Fruit fly (Drosophila melanogaster) whole organism, wandering third instar larva: ENCODE results near the gene CG5793.
A peak's percentile ranks its signal among the peaks of the same experiment; 100 is the strongest.

Source experiments
- Abd-B ChIP-seq: fragments of >200 bp; optimal IDR thresholded peaks from 2 replicates; lab custom pipeline; 2017; ENCODE audit warnings: missing biosample characterization, missing genetic modification characterization
- CG32264 ChIP-seq: fragments of 200-800 bp; sonication (Bioruptor generic); optimal IDR thresholded peaks from 2 replicates; lab custom pipeline; 2016; ENCODE audit warnings: missing biosample characterization, missing genetic modification characterization
- CG9705 ChIP-seq: fragments of 200-800 bp; sonication (Bioruptor generic); optimal IDR thresholded peaks from 2 replicates; lab custom pipeline; 2018; ENCODE audit warnings: missing biosample characterization, mild to moderate bottlenecking, missing genetic modification characterization
- Dif ChIP-seq: fragments of 200-275, 200-300 bp; sonication (Bioruptor generic); optimal IDR thresholded peaks from 2 replicates; lab custom pipeline; 2018; ENCODE audit warnings: missing biosample characterization, missing genetic modification characterization; ENCODE audit not compliant: partially characterized antibody
- GATAd ChIP-seq: sonication (Bioruptor generic); optimal IDR thresholded peaks from 2 replicates; lab custom pipeline; 2016; ENCODE audit warnings: missing biosample characterization, missing genetic modification characterization
- HLH106 ChIP-seq: fragments of 200-800 bp; optimal IDR thresholded peaks from 3 replicates; lab custom pipeline; 2019; ENCODE audit warnings: missing biosample characterization, mild to moderate bottlenecking, missing genetic modification characterization, moderate library complexity
- Hnf4 ChIP-seq: fragments of 200-800 bp; sonication (Bioruptor generic); optimal IDR thresholded peaks from 2 replicates; lab custom pipeline; 2016; ENCODE audit warnings: missing biosample characterization, mild to moderate bottlenecking, missing genetic modification characterization
- Hr78 ChIP-seq: fragments of >200 bp; optimal IDR thresholded peaks from 2 replicates; lab custom pipeline; 2017; ENCODE audit warnings: missing biosample characterization, missing genetic modification characterization
- Hr83 ChIP-seq: fragments of 200-300 bp; sonication (Bioruptor generic); optimal IDR thresholded peaks from 2 replicates; lab custom pipeline; 2016; ENCODE audit warnings: missing biosample characterization, mild to moderate bottlenecking, missing genetic modification characterization, moderate library complexity; ENCODE audit not compliant: poor library complexity, severe bottlenecking
- Mio ChIP-seq: sonication (Bioruptor generic); optimal IDR thresholded peaks from 2 replicates; lab custom pipeline; 2016; ENCODE audit warnings: missing biosample characterization, missing genetic modification characterization
- Myc ChIP-seq: fragments of >200 bp; optimal IDR thresholded peaks from 2 replicates; lab custom pipeline; 2017
- N ChIP-seq: fragments of >200 bp; optimal IDR thresholded peaks from 2 replicates; lab custom pipeline; 2018; ENCODE audit warnings: missing biosample characterization, missing external identifiers, missing genetic modification characterization
- OdsH ChIP-seq: fragments of 200-800 bp; sonication (Bioruptor generic); optimal IDR thresholded peaks from 2 replicates; lab custom pipeline; 2016; ENCODE audit warnings: missing biosample characterization, mild to moderate bottlenecking, missing genetic modification characterization
- Rel ChIP-seq, 2 experiments: fragments of 200-800 bp; sonication (Bioruptor generic) in 1 of 2; optimal IDR thresholded peaks; 2 replicates in 1 of 2; 3 replicates in 1 of 2; lab custom pipeline; 2016 to 2019; ENCODE audit warnings: mild to moderate bottlenecking in 2 of 2, missing biosample characterization in 2 of 2, missing genetic modification characterization in 2 of 2, moderate library complexity in 1 of 2
- Sp1 ChIP-seq: fragments of 200-800 bp; sonication (Bioruptor generic); optimal IDR thresholded peaks from 3 replicates; lab custom pipeline; 2019; ENCODE audit warnings: missing biosample characterization, mild to moderate bottlenecking, missing genetic modification characterization, moderate library complexity
- Vsx2 ChIP-seq: fragments of 200-300, 225-300 bp; sonication (Bioruptor generic); optimal IDR thresholded peaks from 2 replicates; lab custom pipeline; 2018; ENCODE audit warnings: missing biosample characterization, missing genetic modification characterization; ENCODE audit not compliant: partially characterized antibody
- br ChIP-seq: fragments of 200-800 bp; sonication (Bioruptor generic); optimal IDR thresholded peaks from 2 replicates; lab custom pipeline; 2016; ENCODE audit warnings: missing biosample characterization, missing genetic modification characterization
- brk ChIP-seq: fragments of 200-800 bp; sonication (Bioruptor generic); optimal IDR thresholded peaks from 2 replicates; lab custom pipeline; 2016; ENCODE audit warnings: missing biosample characterization, mild to moderate bottlenecking, missing genetic modification characterization
- dl ChIP-seq, 2 experiments: fragments of 175-275, 200-275 bp in 1 of 2; fragments of 200-275 bp in 1 of 2; sonication (Bioruptor generic); optimal IDR thresholded peaks; lab custom pipeline; 2018; ENCODE audit warnings: mild to moderate bottlenecking in 2 of 2, missing biosample characterization in 2 of 2, missing genetic modification characterization in 2 of 2, moderate library complexity in 2 of 2; ENCODE audit not compliant: partially characterized antibody in 2 of 2, insufficient read depth in 1 of 2
- dsf ChIP-seq: sonication (Bioruptor generic); optimal IDR thresholded peaks from 2 replicates; lab custom pipeline; 2016; ENCODE audit warnings: missing biosample characterization, missing genetic modification characterization, borderline replicate concordance
- ey ChIP-seq: fragments of 200-800 bp; sonication (Bioruptor generic); optimal IDR thresholded peaks from 2 replicates; lab custom pipeline; 2016; ENCODE audit warnings: missing biosample characterization, missing genetic modification characterization
- jim ChIP-seq: fragments of 175-275, 200-325 bp; sonication (Bioruptor generic); optimal IDR thresholded peaks from 2 replicates; lab custom pipeline; 2016; ENCODE audit warnings: missing biosample characterization, mild to moderate bottlenecking, missing genetic modification characterization
- pan ChIP-seq: fragments of >200 bp; optimal IDR thresholded peaks from 2 replicates; lab custom pipeline; 2017
- psq ChIP-seq: fragments of 200-800 bp; sonication (Bioruptor generic); optimal IDR thresholded peaks from 3 replicates; lab custom pipeline; 2017; ENCODE audit warnings: missing biosample characterization, mild to moderate bottlenecking, missing genetic modification characterization, moderate library complexity
- rgr ChIP-seq: fragments of 200-800 bp; sonication (Bioruptor generic); optimal IDR thresholded peaks from 3 replicates; lab custom pipeline; 2016; ENCODE audit warnings: missing biosample characterization, mild to moderate bottlenecking, missing genetic modification characterization
- sv ChIP-seq: fragments of 200-800 bp; sonication (Bioruptor generic); optimal IDR thresholded peaks from 3 replicates; lab custom pipeline; 2016; ENCODE audit warnings: missing biosample characterization, missing genetic modification characterization
- usp ChIP-seq: fragments of >200 bp; optimal IDR thresholded peaks from 2 replicates; lab custom pipeline; 2017; ENCODE audit warnings: missing biosample characterization, missing genetic modification characterization
- woc ChIP-seq: sonication (Bioruptor generic); optimal IDR thresholded peaks from 2 replicates; lab custom pipeline; 2016; ENCODE audit warnings: missing biosample characterization, mild to moderate bottlenecking, missing genetic modification characterization

The CG5793 gene

dm6 chr3R:21124225-21124624, 3.1 kb upstream of the CG5793 start:
- TF ChIP-seq jim (GFP tag; lab: Kevin White, UChicago) = no peak
- no peak for TF ChIP-seq Hr78 (GFP tag; lab: Kevin White, UChicago)
- no peak for TF ChIP-seq Rel (GFP tag; optimal IDR thresholded peaks at IDR 0.05; lab: Kevin White, UChicago)
- TF ChIP-seq Rel (tag; optimal IDR thresholded peaks at IDR 0.05; lab: Kevin White, UChicago) = peak; percentile 14
- TF ChIP-seq Dif (GFP tag; lab: Kevin White, UChicago) = peak; percentile 16
- TF ChIP-seq, all 38 proteins: peak for 2

DNA sequence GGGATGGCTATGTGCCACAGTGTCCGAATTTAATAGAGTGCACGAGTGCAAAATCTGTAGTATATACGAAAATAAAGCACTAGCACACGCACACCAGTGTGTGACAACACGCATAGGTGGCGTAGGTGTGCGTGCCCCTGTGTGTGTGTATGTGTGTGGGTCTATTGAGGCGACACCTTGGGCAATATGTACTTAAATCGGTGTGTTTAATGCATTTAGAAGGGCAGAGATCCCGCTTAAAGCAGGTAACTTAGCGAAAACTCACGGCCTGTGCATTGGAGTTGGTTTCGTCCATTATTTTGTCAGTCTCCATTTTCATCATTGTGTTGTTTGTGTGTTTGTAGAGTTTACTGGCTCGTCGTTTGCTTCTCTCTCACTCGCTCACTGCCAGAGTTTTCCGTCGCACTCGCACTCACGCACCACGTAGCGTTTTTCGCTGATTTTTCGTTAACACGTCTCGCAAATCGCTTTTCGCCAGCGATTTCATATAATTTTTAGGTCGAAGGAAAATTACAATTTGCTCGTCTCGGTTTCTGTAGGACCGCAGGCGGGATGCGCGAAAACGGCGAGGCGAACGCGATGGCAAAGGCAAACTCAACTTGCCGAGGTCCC, 594 bp upstream of the CG5793 start:
- peak; percentile 84 for TF ChIP-seq N
- TF ChIP-seq CG9705 (GFP tag; lab: Kevin White, UChicago) = no peak

dm6 chr3R:21129617-21130016, 2.2 kb downstream of the CG5793 start, which contains the start of gene Obp93a:
Obp93a (minus strand) TSS chr3R:21129717.
- TF ChIP-seq Dif (GFP tag; lab: Kevin White, UChicago) = no peak
- TF ChIP-seq Hnf4 (GFP tag; lab: Kevin White, UChicago) = no peak
- no peak for TF ChIP-seq Rel (GFP tag; optimal IDR thresholded peaks at IDR 0.05; lab: Kevin White, UChicago)
- no peak for TF ChIP-seq Rel (tag; optimal IDR thresholded peaks at IDR 0.05; lab: Kevin White, UChicago)

DNA sequence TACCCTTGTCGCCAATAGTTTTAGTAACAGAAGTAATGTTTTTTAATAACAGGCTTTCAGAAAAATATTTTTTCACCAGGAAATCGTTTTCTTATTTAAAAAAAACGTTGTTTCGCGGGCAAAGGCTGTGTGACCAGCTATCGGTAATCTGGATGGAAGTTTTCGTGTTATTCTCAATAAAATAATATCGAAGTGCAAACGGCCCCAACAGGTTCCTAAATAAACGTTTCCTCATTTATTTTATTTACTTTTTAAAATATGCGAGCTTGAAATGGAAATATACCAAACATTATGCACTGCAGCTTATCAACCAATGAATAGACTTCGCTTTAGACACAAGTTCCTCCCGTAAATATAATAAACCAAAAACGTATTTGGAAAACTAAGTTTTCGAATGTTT, 2.7 kb downstream of the CG5793 start, which contains the start of gene Ice2:
Gene Ice2, plus strand, starts transcription at position 167 of the 400 bp plus-strand sequence.
- TF ChIP-seq Vsx2 (GFP tag; lab: Kevin White, UChicago) (peak; percentile 99), dl (GFP tag; optimal IDR thresholded peaks at IDR 0.05; lab: Kevin White, UChicago; ENCODE audit: insufficient read depth in 1 of 2, partially characterized antibody in 2 of 2) (peak; percentile 43 to 86), Dif (GFP tag; lab: Kevin White, UChicago) (peak; percentile 98), Abd-B (GFP tag; lab: Kevin White, UChicago) (no peak)
- TF ChIP-seq, all 38 proteins: peak for 3

dm6 chr3R:21133517-21133916, 6.1 kb downstream of the CG5793 start, which contains the start of gene Trm7-34:
Trm7-34 (minus strand) TSS chr3R:21133881.
- TF ChIP-seq Hr83 (GFP tag; lab: Kevin White, UChicago) (no peak), rgr (no peak), br (GFP tag; lab: Kevin White, UChicago) (no peak), brk (GFP tag; lab: Kevin White, UChicago) (no peak)
- TF ChIP-seq, all 38 proteins: peak for 0

- TF ChIP-seq Mio (GFP tag; lab: Kevin White, UChicago) (no peak), Hr83 (GFP tag; lab: Kevin White, UChicago) (no peak), Rel (GFP tag; optimal IDR thresholded peaks at IDR 0.05; lab: Kevin White, UChicago) (no peak), Rel (tag; optimal IDR thresholded peaks at IDR 0.05; lab: Kevin White, UChicago) (no peak), brk (GFP tag; lab: Kevin White, UChicago) (no peak), usp (GFP tag; lab: Kevin White, UChicago) (no peak), dl (GFP tag; optimal IDR thresholded peaks at IDR 0.05; lab: Kevin White, UChicago; ENCODE audit: insufficient read depth in 1 of 2, partially characterized antibody in 2 of 2) (peak in 1 of 2 experiments; percentile 71), Dif (GFP tag; lab: Kevin White, UChicago) (peak; percentile 90), Vsx2 (GFP tag; lab: Kevin White, UChicago) (peak; percentile 98), CG32264 (GFP tag; lab: Kevin White, UChicago) (no peak), Hr78 (GFP tag; lab: Kevin White, UChicago) (no peak), sv (no peak), dsf (no peak), OdsH (GFP tag; lab: Kevin White, UChicago) (peak; percentile 20), HLH106 (no peak), Myc (lab: Kevin White, UChicago) (peak; percentile 97)
- TF ChIP-seq, all 38 proteins: peak for 5
Measured at dm6 chr3R:21133951-21134350, 6.6 kb downstream of the CG5793 start, which contains the start of gene Usp8. Usp8 (plus strand) TSS chr3R:21134262.

DNA sequence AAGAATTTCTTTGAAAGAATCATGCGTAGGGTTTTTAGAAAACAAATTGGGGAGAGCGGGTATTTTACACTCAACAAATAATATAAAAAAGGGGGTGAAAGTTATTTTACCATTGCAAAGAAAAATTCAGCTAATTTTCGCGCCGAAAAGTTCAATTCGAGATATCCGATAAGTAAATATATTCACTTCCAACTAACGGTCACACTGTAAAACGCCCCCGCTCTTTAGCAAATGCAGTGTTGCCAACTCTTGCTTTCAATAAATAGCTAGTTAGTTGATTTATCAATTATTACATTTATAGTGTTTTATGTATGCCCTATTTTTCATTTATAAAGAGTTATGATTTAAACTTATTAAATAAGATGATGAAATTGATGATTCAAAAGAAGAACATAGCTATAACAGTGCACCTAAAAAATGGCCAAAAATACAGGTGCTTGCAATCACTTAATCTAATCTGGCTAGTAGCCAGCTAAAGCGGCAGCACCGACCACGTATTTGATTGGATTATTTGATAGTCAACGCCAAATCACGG, 10.9 kb downstream of the CG5793 start, which contains the start of gene meigo:
Gene meigo, plus strand, starts transcription at position 51 of the 535 bp plus-strand sequence.
- TF ChIP-seq OdsH (GFP tag; lab: Kevin White, UChicago) (peak; percentile 39), ey (GFP tag; lab: Kevin White, UChicago) (peak; percentile 74), Myc (lab: Kevin White, UChicago) (peak; percentile 98), psq (GFP tag; lab: Kevin White, UChicago) (peak; percentile 41), HLH106 (peak; percentile 89), GATAd (GFP tag; lab: Kevin White, UChicago) (no peak), CG32264 (GFP tag; lab: Kevin White, UChicago) (no peak), sv (peak; percentile 25), CG9705 (GFP tag; lab: Kevin White, UChicago) (peak; percentile 57), woc (GFP tag; lab: Kevin White, UChicago) (peak; percentile 94), Rel (GFP tag; optimal IDR thresholded peaks at IDR 0.05; lab: Kevin White, UChicago) (no peak), Rel (tag; optimal IDR thresholded peaks at IDR 0.05; lab: Kevin White, UChicago) (peak; percentile 40), Sp1 (peak; percentile 73), pan (lab: Kevin White, UChicago) (no peak)
